Worm (Caenorhabditis elegans) whole organism, young adult: ENCODE measurements around the gene grl-25.

Experiments used
- B0019.2 ChIP-seq: fragments of 200-800 bp; sonication (Bioruptor generic); conservative IDR thresholded peaks from 2 replicates; pipeline ENCODE4 v1.3.6; 2022; ENCODE audit warnings: missing genetic modification reagents, missing genetic modification characterization, missing compliant biosample characterization
- B0336.3 ChIP-seq: fragments of 200-800 bp; sonication (Bioruptor generic); IDR thresholded peaks from 2 replicates; pipeline ENCODE4 v1.3.6; 2022; ENCODE audit warnings: missing genetic modification characterization, missing compliant biosample characterization
- F10E7.11 ChIP-seq: sonication (generic microtip); optimal IDR thresholded peaks from 2 replicates; lab custom pipeline; 2017; ENCODE audit warnings: mild to moderate bottlenecking, missing genetic modification characterization, moderate library complexity, missing compliant biosample characterization
- F37B4.10 ChIP-seq: fragments of 200-800 bp; sonication (Bioruptor generic); IDR thresholded peaks from 2 replicates; pipeline ENCODE4 v1.3.6; 2022; ENCODE audit warnings: missing genetic modification characterization, missing compliant biosample characterization
- F49E8.2 ChIP-seq: sonication (generic microtip); optimal IDR thresholded peaks from 3 replicates; lab custom pipeline; 2017; ENCODE audit warnings: missing genetic modification characterization, mild to moderate bottlenecking, missing compliant biosample characterization, antibody characterized with exemption, moderate library complexity; ENCODE audit not compliant: insufficient read depth
- F57A8.1 ChIP-seq: fragments of 200-800 bp; sonication (Bioruptor generic); optimal IDR thresholded peaks from 2 replicates; lab custom pipeline; 2018; ENCODE audit warnings: mild to moderate bottlenecking, missing genetic modification characterization, moderate library complexity, missing compliant biosample characterization
- F57C9.4 ChIP-seq: sonication (generic microtip); optimal IDR thresholded peaks from 2 replicates; lab custom pipeline; 2017; ENCODE audit warnings: mild to moderate bottlenecking, missing genetic modification characterization, missing compliant biosample characterization
- Y79H2A.3 ChIP-seq: fragments of 200-800 bp; sonication (Bioruptor generic); conservative IDR thresholded peaks from 2 replicates; pipeline ENCODE4 v1.3.6; 2022; ENCODE audit warnings: missing genetic modification reagents, missing genetic modification characterization, missing compliant biosample characterization
- akir-1 ChIP-seq: fragments of 200-800 bp; sonication (Bioruptor generic); optimal IDR thresholded peaks from 2 replicates; lab custom pipeline; 2018; ENCODE audit warnings: mild to moderate bottlenecking, missing genetic modification characterization, moderate library complexity, missing compliant biosample characterization
- ama-1 ChIP-seq, 3 experiments: fragments of 150-350 bp in 1 of 3; sonication (generic microtip) in 2 of 3; optimal IDR thresholded peaks; 2 replicates each; lab custom pipeline; 2014 to 2018; ENCODE audit warnings: missing biosample characterization in 2 of 3, missing genetic modification characterization in 2 of 3, missing genetic modification reagents in 2 of 3
- athp-1 ChIP-seq: sonication (generic microtip); optimal IDR thresholded peaks from 2 replicates; lab custom pipeline; 2017; ENCODE audit warnings: mild to moderate bottlenecking, missing genetic modification characterization, missing compliant biosample characterization
- attf-5 ChIP-seq: fragments of 200-800 bp; sonication (Bioruptor generic); optimal IDR thresholded peaks from 2 replicates; lab custom pipeline; 2018; ENCODE audit warnings: mild to moderate bottlenecking, missing genetic modification characterization, missing compliant biosample characterization
- ceh-27 ChIP-seq: fragments of 200-800 bp; sonication (Bioruptor generic); optimal IDR thresholded peaks from 2 replicates; lab custom pipeline; 2018; ENCODE audit warnings: mild to moderate bottlenecking, missing genetic modification characterization, moderate library complexity, missing compliant biosample characterization
- dpl-1 ChIP-seq: fragments of 150-350 bp; optimal IDR thresholded peaks from 2 replicates; lab custom pipeline; 2014; ENCODE audit warnings: missing biosample characterization, missing genetic modification reagents, missing genetic modification characterization
- efl-1 ChIP-seq: fragments of 150-350 bp; optimal IDR thresholded peaks from 2 replicates; lab custom pipeline; 2014; ENCODE audit warnings: missing biosample characterization, missing genetic modification reagents, missing genetic modification characterization
- fkh-3 ChIP-seq: sonication (generic microtip); optimal IDR thresholded peaks from 2 replicates; lab custom pipeline; 2016; ENCODE audit warnings: mild to moderate bottlenecking, missing genetic modification characterization, missing compliant biosample characterization
- hlh-12 ChIP-seq: sonication (generic microtip); optimal IDR thresholded peaks from 2 replicates; lab custom pipeline; 2016; ENCODE audit warnings: missing genetic modification characterization, missing compliant biosample characterization
- lin-54 ChIP-seq: fragments of 200-800 bp; sonication (Bioruptor generic); optimal IDR thresholded peaks from 2 replicates; lab custom pipeline; 2018; ENCODE audit warnings: mild to moderate bottlenecking, missing genetic modification characterization, missing compliant biosample characterization
- lsl-1 ChIP-seq: fragments of 200-800 bp; sonication (Bioruptor generic); optimal IDR thresholded peaks from 2 replicates; lab custom pipeline; 2018; ENCODE audit warnings: mild to moderate bottlenecking, missing genetic modification characterization, moderate library complexity, missing compliant biosample characterization
- lsy-27 ChIP-seq: sonication (generic microtip); optimal IDR thresholded peaks from 2 replicates; lab custom pipeline; 2017; ENCODE audit warnings: missing genetic modification characterization, mild to moderate bottlenecking, missing compliant biosample characterization, antibody characterized with exemption, missing genotype, borderline replicate concordance; ENCODE audit not compliant: insufficient read depth
- madf-3 ChIP-seq: fragments of 200-800 bp; sonication (Bioruptor generic); IDR thresholded peaks from 2 replicates; pipeline ENCODE4 v1.3.6; 2022; ENCODE audit warnings: missing genetic modification reagents, missing genetic modification characterization, missing compliant biosample characterization
- madf-6 ChIP-seq: fragments of 200-800 bp; sonication (Bioruptor generic); IDR thresholded peaks from 2 replicates; pipeline ENCODE4 v1.3.6; 2022; ENCODE audit warnings: missing genetic modification reagents, missing genetic modification characterization, missing compliant biosample characterization
- nfya-2 ChIP-seq: fragments of 200-800 bp; sonication (Bioruptor generic); IDR thresholded peaks from 2 replicates; pipeline ENCODE4 v1.3.6; 2022; ENCODE audit warnings: missing genetic modification reagents, missing genetic modification characterization, missing compliant biosample characterization
- nfyb-1 ChIP-seq: fragments of 200-800 bp; sonication (Bioruptor generic); IDR thresholded peaks from 2 replicates; pipeline ENCODE4 v1.3.6; 2022; ENCODE audit warnings: missing genetic modification reagents, missing genetic modification characterization, missing compliant biosample characterization
- nhr-120 ChIP-seq: fragments of 200-800 bp; sonication (Bioruptor generic); IDR thresholded peaks from 2 replicates; pipeline ENCODE4 v1.3.6; 2022; ENCODE audit warnings: missing genetic modification characterization, missing compliant biosample characterization
- nhr-27 ChIP-seq: fragments of 200-800 bp; sonication (Bioruptor generic); optimal IDR thresholded peaks from 2 replicates; lab custom pipeline; 2018; ENCODE audit warnings: mild to moderate bottlenecking, missing genetic modification characterization, moderate library complexity, missing compliant biosample characterization
- nhr-90 ChIP-seq: sonication (generic microtip); optimal IDR thresholded peaks from 2 replicates; lab custom pipeline; 2016; ENCODE audit warnings: missing genotype, mild to moderate bottlenecking, missing genetic modification characterization, missing compliant biosample characterization
- rcor-1 ChIP-seq: fragments of 200-800 bp; sonication (Bioruptor generic); IDR thresholded peaks from 2 replicates; pipeline ENCODE4 v1.3.6; 2022; ENCODE audit warnings: missing genetic modification reagents, missing genetic modification characterization, missing compliant biosample characterization
- rec-8 ChIP-seq, 2 experiments: sonication (generic microtip); optimal IDR thresholded peaks; 2 replicates each; lab custom pipeline; 2016; ENCODE audit warnings: mild to moderate bottlenecking in 2 of 2, missing genetic modification characterization in 2 of 2, missing genetic modification reagents in 2 of 2, missing genotype in 2 of 2, missing biosample characterization in 1 of 2, missing compliant biosample characterization in 1 of 2, moderate library complexity in 1 of 2
- rpc-1 ChIP-seq, 2 experiments: fragments of 150-350 bp in 1 of 2; sonication (generic microtip) in 1 of 2; optimal IDR thresholded peaks; 2 replicates each; lab custom pipeline; 2014 to 2018; ENCODE audit warnings: missing biosample characterization in 1 of 2, missing genetic modification characterization in 1 of 2, missing genetic modification reagents in 1 of 2, missing genotype in 1 of 2
- sea-2 ChIP-seq: fragments of 200-800 bp; sonication (Bioruptor generic); IDR thresholded peaks from 2 replicates; pipeline ENCODE4 v1.3.6; 2022; ENCODE audit warnings: missing genetic modification characterization, missing compliant biosample characterization
- snpc-1.1 ChIP-seq: sonication (generic microtip); optimal IDR thresholded peaks from 2 replicates; lab custom pipeline; 2017; ENCODE audit warnings: missing genetic modification characterization, mild to moderate bottlenecking, missing compliant biosample characterization, antibody characterized with exemption, moderate library complexity, missing genotype, missing genetic modification reagents; ENCODE audit not compliant: insufficient read depth
- snpc-1.3 ChIP-seq: sonication (generic microtip); optimal IDR thresholded peaks from 2 replicates; lab custom pipeline; 2017; ENCODE audit warnings: missing genetic modification characterization, mild to moderate bottlenecking, missing compliant biosample characterization, antibody characterized with exemption, moderate library complexity, missing genotype, missing genetic modification reagents; ENCODE audit not compliant: insufficient read depth
- snpc-4 ChIP-seq, 5 experiments: fragments of 150-350 bp in 1 of 5; sonication (generic microtip) in 4 of 5; optimal IDR thresholded peaks; 2 replicates each; lab custom pipeline; 2014 to 2018; ENCODE audit warnings: missing genetic modification characterization in 5 of 5, missing biosample characterization in 3 of 5, antibody characterized with exemption in 2 of 5, mild to moderate bottlenecking in 2 of 5, missing compliant biosample characterization in 2 of 5, missing genotype in 2 of 5, moderate library complexity in 2 of 5, missing genetic modification reagents in 1 of 5
- somi-1 ChIP-seq: fragments of 200-800 bp; sonication (Bioruptor generic); optimal IDR thresholded peaks from 2 replicates; lab custom pipeline; 2018; ENCODE audit warnings: mild to moderate bottlenecking, missing genetic modification characterization, missing compliant biosample characterization
- unc-130 ChIP-seq: sonication (generic microtip); optimal IDR thresholded peaks from 2 replicates; lab custom pipeline; 2016; ENCODE audit warnings: missing genetic modification reagents, missing genetic modification characterization, missing compliant biosample characterization
- ztf-18 ChIP-seq: sonication (generic microtip); optimal IDR thresholded peaks from 2 replicates; lab custom pipeline; 2016; ENCODE audit warnings: missing genotype, mild to moderate bottlenecking, missing genetic modification characterization, missing compliant biosample characterization
- ztf-3 ChIP-seq: fragments of 200-800 bp; sonication (Bioruptor generic); optimal IDR thresholded peaks from 2 replicates; lab custom pipeline; 2018; ENCODE audit warnings: mild to moderate bottlenecking, missing genetic modification characterization, missing compliant biosample characterization
- ztf-6 ChIP-seq: fragments of 200-800 bp; sonication (Bioruptor generic); IDR thresholded peaks from 2 replicates; pipeline ENCODE4 v1.3.6; 2022; ENCODE audit warnings: missing genetic modification reagents, missing genetic modification characterization, missing compliant biosample characterization

The grl-25 gene

ce11 chrIII:8956146-8956646 lies 5.9 kb upstream of the grl-25 start, which contains the start of the genes ZK643.5 and ZK643.2 (continued):
- TF ChIP-seq athp-1 (tag; lab: Kevin White, UChicago): peak; percentile 74
- TF ChIP-seq ceh-27 (GFP tag; lab: Kevin White, UChicago): peak; percentile 22
- no peak for TF ChIP-seq madf-3
- peak; percentile 74 for TF ChIP-seq lsl-1 (GFP tag; lab: Kevin White, UChicago)
- TF ChIP-seq lin-54 (GFP tag; lab: Kevin White, UChicago): peak; percentile 70
- TF ChIP-seq attf-5 (GFP tag; lab: Kevin White, UChicago): peak; percentile 19
- no peak for TF ChIP-seq hlh-12 (tag; lab: Kevin White, UChicago)
- TF ChIP-seq nfyb-1 (GFP tag; lab: Robert Waterston, UW): 0 out of 2 replicates have a peak, but pooled peaks have one; percentile 11
- TF ChIP-seq B0336.3 (GFP tag; lab: Robert Waterston, UW): no peak
- no peak for TF ChIP-seq F37B4.10 (GFP tag; lab: Robert Waterston, UW)
- no peak for TF ChIP-seq somi-1
- peak; percentile 82 for TF ChIP-seq efl-1 (GFP tag; lab: Kevin White, UChicago)
- peak; percentile 8 for TF ChIP-seq snpc-4 (GFP tag; optimal IDR thresholded peaks at IDR 0.05; lab: Kevin White, UChicago)
- peak in 1 of 4 experiments; percentile 5 for TF ChIP-seq snpc-4 (tag; optimal IDR thresholded peaks at IDR 0.05; lab: Kevin White, UChicago)
- no peak for TF ChIP-seq ztf-6 (GFP tag; lab: Robert Waterston, UW)
- no peak for TF ChIP-seq ama-1 (optimal IDR thresholded peaks at IDR 0.05; lab: Kevin White, UChicago)
- TF ChIP-seq ama-1 (GFP tag; optimal IDR thresholded peaks at IDR 0.05; lab: Kevin White, UChicago): peak in 1 of 2 experiments; percentile 64
- TF ChIP-seq Y79H2A.3 (GFP tag; lab: Robert Waterston, UW): no peak
- no peak for TF ChIP-seq rpc-1 (optimal IDR thresholded peaks at IDR 0.05; lab: Kevin White, UChicago)
- TF ChIP-seq rpc-1 (tag; optimal IDR thresholded peaks at IDR 0.05; lab: Kevin White, UChicago): no peak
- TF ChIP-seq dpl-1: peak; percentile 63
- peak; percentile 70 for TF ChIP-seq madf-6
- no peak for TF ChIP-seq rec-8 (tag; optimal IDR thresholded peaks at IDR 0.05; lab: Kevin White, UChicago)
- TF ChIP-seq lsy-27 (tag; lab: Kevin White, UChicago): no peak
- peak; percentile 26 for TF ChIP-seq snpc-1.1 (tag; lab: Kevin White, UChicago)
- no peak for TF ChIP-seq sea-2
- TF ChIP-seq snpc-1.3 (tag; lab: Kevin White, UChicago): peak; percentile 71
- TF ChIP-seq rcor-1: 0 out of 2 replicates have a peak, but pooled peaks have one; percentile 15
- peak; percentile 23 for TF ChIP-seq ztf-18 (tag; lab: Kevin White, UChicago)
- no peak for TF ChIP-seq F49E8.2 (tag; lab: Kevin White, UChicago)
- no peak for TF ChIP-seq B0019.2 (GFP tag; lab: Robert Waterston, UW)
- TF ChIP-seq, all 124 proteins: peak for 23

ce11 chrIII:8960664-8961063 lies 1.4 kb upstream of the grl-25 start, which contains the start of gene ZK643.6:
Gene ZK643.6, minus strand, starts transcription at chrIII:8960764.
- TF ChIP-seq akir-1 (GFP tag; lab: Kevin White, UChicago) (no peak), nhr-90 (tag; lab: Kevin White, UChicago) (no peak), F10E7.11 (tag; lab: Kevin White, UChicago) (no peak), fkh-3 (tag; lab: Kevin White, UChicago) (no peak), ztf-3 (GFP tag; lab: Kevin White, UChicago) (no peak), rec-8 (tag; optimal IDR thresholded peaks at IDR 0.05; lab: Kevin White, UChicago) (no peak), F57C9.4 (tag; lab: Kevin White, UChicago) (no peak), F57A8.1 (no peak), nhr-120 (no peak), nhr-27 (tag; lab: Kevin White, UChicago) (no peak), unc-130 (GFP tag; lab: Kevin White, UChicago) (no peak), nfya-2 (GFP tag; lab: Robert Waterston, UW) (no peak), ztf-6 (GFP tag; lab: Robert Waterston, UW) (no peak)
